Fruit fly (Drosophila melanogaster): ENCODE data around the gene Nhe1.

The Nhe1 gene

dm6 chr2L:107476-108436 lies 1.2 kb upstream of the Nhe1 start (continued):
- TF ChIP-seq ara (GFP tag; IDR thresholded peaks at IDR 0.05): no peak
- peak; percentile 53; the same call in 1 of the 2 replicates for TF ChIP-seq Bgb (GFP tag; IDR thresholded peaks at IDR 0.05; ENCODE audit: partially characterized antibody)
- peak; percentile 99 for TF ChIP-seq CG15514 (GFP tag; optimal IDR thresholded peaks at IDR 0.05)
- peak; percentile 32 for TF ChIP-seq en (GFP tag; optimal IDR thresholded peaks at IDR 0.05)
- peak; percentile 25 for TF ChIP-seq caup (GFP tag; optimal IDR thresholded peaks at IDR 0.05; ENCODE audit: severe bottlenecking)
- TF ChIP-seq Sry-β (GFP tag; optimal IDR thresholded peaks at IDR 0.05): peak; percentile 55
- peak; percentile 43; the same call in 1 of the 2 replicates for TF ChIP-seq sob (GFP tag; IDR thresholded peaks at IDR 0.05)
- no peak for TF ChIP-seq CG43689 (GFP tag; IDR thresholded peaks at IDR 0.05)
- peak; percentile 17 for TF ChIP-seq BEAF-32 (GFP tag; optimal IDR thresholded peaks at IDR 0.05)
- TF ChIP-seq Sin3A (optimal IDR thresholded peaks at IDR 0.05): no peak
- TF ChIP-seq nerfin-1 (tag; optimal IDR thresholded peaks at IDR 0.05): peak; percentile 2
- peak; percentile 44; the same call in 1 of the 2 replicates for TF ChIP-seq Rfx (GFP tag; IDR thresholded peaks at IDR 0.05)
- TF ChIP-seq CG8290 (GFP tag; optimal IDR thresholded peaks at IDR 0.05): no peak
- peak in 1 of 2 experiments; percentile 53 for TF ChIP-seq CG8290 (tag; optimal IDR thresholded peaks at IDR 0.05)
- peak; percentile 59 for TF ChIP-seq BtbVII (GFP tag; optimal IDR thresholded peaks at IDR 0.05)
- TF ChIP-seq CG6683 (GFP tag; optimal IDR thresholded peaks at IDR 0.05): no peak
- TF ChIP-seq TFAM (GFP tag; optimal IDR thresholded peaks at IDR 0.05): no peak
- TF ChIP-seq z (GFP tag; IDR thresholded peaks at IDR 0.05): peak; percentile 77
- no peak for TF ChIP-seq CG15011 (GFP tag; optimal IDR thresholded peaks at IDR 0.05)
- TF ChIP-seq CG12071 (GFP tag; optimal IDR thresholded peaks at IDR 0.05): no peak
- TF ChIP-seq rib (GFP tag; IDR thresholded peaks at IDR 0.05): peak; percentile 58
- no peak for TF ChIP-seq Dip2 (GFP tag; IDR thresholded peaks at IDR 0.05)
- peak; percentile 15 for TF ChIP-seq CG12219 (GFP tag; optimal IDR thresholded peaks at IDR 0.05)
- TF ChIP-seq ken (GFP tag; IDR thresholded peaks at IDR 0.05): no peak; the same call in 2 of the 3 replicates
- TF ChIP-seq GATAe (GFP tag; conservative IDR thresholded peaks at IDR 0.05): no peak
- no peak for TF ChIP-seq CG30403 (GFP tag; optimal IDR thresholded peaks at IDR 0.05)
- peak; percentile 0 for TF ChIP-seq CG13424 (tag; optimal IDR thresholded peaks at IDR 0.05)
- TF ChIP-seq gsb-n (tag; optimal IDR thresholded peaks at IDR 0.05): no peak
- TF ChIP-seq Dbx (GFP tag; IDR thresholded peaks at IDR 0.05): peak; percentile 65; the same call in 2 of the 3 replicates
- peak in 1 of 2 experiments; percentile 69 for TF ChIP-seq Pdp1 (GFP tag; optimal IDR thresholded peaks at IDR 0.05)
- peak; percentile 48 to 92 for TF ChIP-seq crp (GFP tag; optimal IDR thresholded peaks at IDR 0.05)
- TF ChIP-seq CG3281 (GFP tag; optimal IDR thresholded peaks at IDR 0.05): peak; percentile 38
- no peak for TF ChIP-seq CG14965 (GFP tag; optimal IDR thresholded peaks at IDR 0.05; ENCODE audit: borderline replicate concordance)
- TF ChIP-seq corto (GFP tag; optimal IDR thresholded peaks at IDR 0.05): no peak
- TF ChIP-seq CG15269 (tag; optimal IDR thresholded peaks at IDR 0.05): no peak
- no peak for TF ChIP-seq CG8478 (optimal IDR thresholded peaks at IDR 0.05)
- TF ChIP-seq tgo (GFP tag; IDR thresholded peaks at IDR 0.05): no peak
- TF ChIP-seq CG13296 (GFP tag; optimal IDR thresholded peaks at IDR 0.05): peak; percentile 64
- TF ChIP-seq CG1792 (GFP tag; optimal IDR thresholded peaks at IDR 0.05): no peak
- TF ChIP-seq HmgZ (tag; optimal IDR thresholded peaks at IDR 0.05): no peak
- TF ChIP-seq Scr (GFP tag; IDR thresholded peaks at IDR 0.05; ENCODE audit: partially characterized antibody): peak; percentile 19; the same call in 1 of the 2 replicates
- no peak for TF ChIP-seq Nf-YB (GFP tag; optimal IDR thresholded peaks at IDR 0.05)
- peak; percentile 56 for TF ChIP-seq CG7987 (GFP tag; optimal IDR thresholded peaks at IDR 0.05)
- no peak for TF ChIP-seq gcm2 (GFP tag; optimal IDR thresholded peaks at IDR 0.05)
- no peak for TF ChIP-seq ash1 (GFP tag; optimal IDR thresholded peaks at IDR 0.05)
- peak; percentile 89 for TF ChIP-seq CG34376 (GFP tag; optimal IDR thresholded peaks at IDR 0.05)
- peak; percentile 38 for TF ChIP-seq CG9797 (GFP tag; optimal IDR thresholded peaks at IDR 0.05)
- TF ChIP-seq mam (GFP tag; optimal IDR thresholded peaks at IDR 0.05): no peak

Data from whole organism, embryonic.